Worm (Caenorhabditis elegans): ENCODE results near the gene F56D6.13.

DNA sequence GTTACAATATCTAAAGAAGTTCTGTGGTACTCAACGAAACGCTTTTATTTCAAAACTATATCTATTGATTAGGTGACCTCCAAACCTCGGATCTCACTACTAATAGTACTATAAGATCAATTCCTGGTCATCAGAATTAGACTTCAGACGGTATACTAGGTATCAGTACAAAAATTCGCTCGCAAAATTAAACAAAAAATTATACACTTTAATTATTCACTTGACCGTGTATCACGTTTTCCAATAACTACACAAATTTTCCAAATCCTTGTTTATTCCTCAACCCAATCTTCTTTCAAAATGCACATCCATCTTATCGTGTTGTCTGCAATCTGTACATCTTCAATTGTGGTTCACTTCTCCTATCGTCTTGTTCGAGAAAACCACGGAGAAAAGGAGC is 8.9 kb downstream of the F56D6.13 start, which contains the start of gene F56D6.23:
- TF ChIP-seq jun-1 (tag; optimal IDR thresholded peaks at IDR 0.05) = no peak
- no peak for TF ChIP-seq ama-1 (optimal IDR thresholded peaks at IDR 0.05)
